Fruit fly (Drosophila melanogaster) whole organism, embryonic: Measurements from ENCODE around the gene Mul1.

ENCODE experiments used
- Atf-2 ChIP-seq: fragments of 200-800 bp; sonication (Bioruptor generic); optimal IDR thresholded peaks from 2 replicates; lab custom pipeline; 2016; ENCODE audit warnings: missing biosample characterization, missing genetic modification characterization
- Bgb ChIP-seq: fragments of 200-800 bp; sonication (Bioruptor generic); IDR thresholded peaks from 2 replicates; pipeline ENCODE4 v1.3.6; 2022; ENCODE audit warnings: missing biosample characterization, missing genetic modification characterization; ENCODE audit not compliant: partially characterized antibody
- CG1024 ChIP-seq: fragments of 200-800 bp; sonication (Bioruptor generic); IDR thresholded peaks from 2 replicates; pipeline ENCODE4 v1.3.6; 2022; ENCODE audit warnings: missing biosample characterization, missing genetic modification characterization
- CG10543 ChIP-seq: fragments of 200-800 bp; sonication (Bioruptor generic); optimal IDR thresholded peaks from 3 replicates; lab custom pipeline; 2017; ENCODE audit warnings: missing biosample characterization, mild to moderate bottlenecking, missing genetic modification characterization, moderate library complexity
- CG12104 ChIP-seq: fragments of 200-800 bp; sonication (Bioruptor generic); optimal IDR thresholded peaks from 3 replicates; lab custom pipeline; 2016; ENCODE audit warnings: missing biosample characterization, missing genetic modification characterization
- CG12391 ChIP-seq: fragments of 200-800 bp; sonication (Bioruptor generic); optimal IDR thresholded peaks from 3 replicates; lab custom pipeline; 2018; ENCODE audit warnings: missing biosample characterization, mild to moderate bottlenecking, missing genetic modification characterization, moderate library complexity
- CG13123 ChIP-seq: fragments of 200-800 bp; sonication (Bioruptor generic); optimal IDR thresholded peaks from 2 replicates; lab custom pipeline; 2016; ENCODE audit warnings: missing biosample characterization, missing genetic modification characterization
- CG13424 ChIP-seq: fragments of 200-800 bp; sonication (Bioruptor generic); optimal IDR thresholded peaks from 2 replicates; lab custom pipeline; 2019; ENCODE audit warnings: missing biosample characterization, mild to moderate bottlenecking, missing genetic modification characterization, moderate library complexity
- CG14441 ChIP-seq: fragments of 200-800 bp; sonication (Bioruptor generic); IDR thresholded peaks from 2 replicates; pipeline ENCODE4 v1.3.6; 2022; ENCODE audit warnings: missing biosample characterization, missing genetic modification characterization
- CG14710 ChIP-seq: fragments of 200-800 bp; sonication (Bioruptor generic); optimal IDR thresholded peaks from 3 replicates; lab custom pipeline; 2019; ENCODE audit warnings: missing biosample characterization, mild to moderate bottlenecking, missing genetic modification characterization, moderate library complexity
- CG1529 ChIP-seq: fragments of 200-800 bp; sonication (Bioruptor generic); optimal IDR thresholded peaks from 3 replicates; lab custom pipeline; 2018; ENCODE audit warnings: missing biosample characterization, missing genetic modification characterization
- CG1647 ChIP-seq: fragments of 200-800 bp; sonication (Bioruptor generic); optimal IDR thresholded peaks from 3 replicates; lab custom pipeline; 2016; ENCODE audit warnings: missing biosample characterization, missing genetic modification characterization
- CG18011 ChIP-seq: fragments of 200-800 bp; sonication (Bioruptor generic); optimal IDR thresholded peaks from 2 replicates; lab custom pipeline; 2017; ENCODE audit warnings: missing biosample characterization, missing genetic modification characterization, mild to moderate bottlenecking, moderate library complexity, missing genotype
- CG2199 ChIP-seq: fragments of 200-800 bp; sonication (Bioruptor generic); IDR thresholded peaks from 3 replicates; pipeline ENCODE4 v1.3.6; 2022; ENCODE audit warnings: missing biosample characterization, missing genetic modification characterization
- CG2889 ChIP-seq: fragments of 200-800 bp; sonication (Bioruptor generic); IDR thresholded peaks from 3 replicates; pipeline ENCODE4 v1.3.6; 2022; ENCODE audit warnings: missing biosample characterization, missing genetic modification characterization
- CG30403 ChIP-seq: fragments of 200-800 bp; sonication (Bioruptor generic); optimal IDR thresholded peaks from 3 replicates; lab custom pipeline; 2016; ENCODE audit warnings: missing biosample characterization, missing genetic modification characterization
- CG34376 ChIP-seq: fragments of 200-800 bp; sonication (Bioruptor generic); optimal IDR thresholded peaks from 2 replicates; lab custom pipeline; 2018; ENCODE audit warnings: missing biosample characterization, mild to moderate bottlenecking, missing genetic modification characterization
- CG5245 ChIP-seq: fragments of 200-800 bp; sonication (Bioruptor generic); optimal IDR thresholded peaks from 3 replicates; lab custom pipeline; 2016; ENCODE audit warnings: missing biosample characterization, missing genetic modification characterization
- CG8281 ChIP-seq: fragments of 200-800 bp; sonication (Bioruptor generic); optimal IDR thresholded peaks from 2 replicates; lab custom pipeline; 2018; ENCODE audit warnings: missing biosample characterization, mild to moderate bottlenecking, missing genetic modification characterization, moderate library complexity
- CrebB ChIP-seq: fragments of 200-800 bp; sonication (Bioruptor generic); optimal IDR thresholded peaks from 3 replicates; lab custom pipeline; 2018; ENCODE audit warnings: missing biosample characterization, mild to moderate bottlenecking, missing genetic modification characterization
- Dbx ChIP-seq: fragments of 200-800 bp; sonication (Bioruptor generic); IDR thresholded peaks from 3 replicates; pipeline ENCODE4 v1.3.6; 2022; ENCODE audit warnings: missing biosample characterization, missing genetic modification characterization
- Gsc ChIP-seq: fragments of 200-800 bp; sonication (Bioruptor generic); IDR thresholded peaks from 2 replicates; pipeline ENCODE4 v1.3.6; 2022; ENCODE audit warnings: missing biosample characterization, missing genetic modification characterization
- HLH3B ChIP-seq: fragments of 200-800 bp; sonication (Bioruptor generic); IDR thresholded peaks from 2 replicates; pipeline ENCODE4 v1.3.6; 2022; ENCODE audit warnings: missing biosample characterization, missing genetic modification characterization
- Hand ChIP-seq: fragments of 200-800 bp; sonication (Bioruptor generic); optimal IDR thresholded peaks from 2 replicates; lab custom pipeline; 2017; ENCODE audit warnings: mild to moderate bottlenecking, missing biosample characterization, missing genetic modification reagents, missing genetic modification characterization
- HmgZ ChIP-seq: fragments of 200-800 bp; sonication (Bioruptor generic); optimal IDR thresholded peaks from 2 replicates; lab custom pipeline; 2018; ENCODE audit warnings: missing biosample characterization, mild to moderate bottlenecking, missing genetic modification characterization
- Hsf ChIP-seq: fragments of 200-800 bp; sonication (Bioruptor generic); optimal IDR thresholded peaks from 3 replicates; lab custom pipeline; 2016; ENCODE audit warnings: missing biosample characterization, missing genetic modification characterization
- Meics ChIP-seq: fragments of 200-800 bp; sonication (Bioruptor generic); optimal IDR thresholded peaks from 2 replicates; lab custom pipeline; 2017; ENCODE audit warnings: missing biosample characterization, mild to moderate bottlenecking, missing genetic modification characterization
- Trl ChIP-seq, 3 experiments: fragments of >200 bp in 2 of 3; fragments of 200-800 bp in 1 of 3; sonication (Bioruptor generic) in 1 of 3; optimal IDR thresholded peaks; 2 replicates in 1 of 3; 3 replicates in 2 of 3; lab custom pipeline; 2016 to 2017; ENCODE audit warnings: missing biosample characterization in 1 of 3, missing genetic modification characterization in 1 of 3
- ac ChIP-seq: fragments of 200-800 bp; sonication (Bioruptor generic); optimal IDR thresholded peaks from 3 replicates; lab custom pipeline; 2017; ENCODE audit warnings: missing biosample characterization, mild to moderate bottlenecking, missing genetic modification characterization
- amos ChIP-seq: fragments of 200-800 bp; sonication (Bioruptor generic); IDR thresholded peaks from 2 replicates; pipeline ENCODE4 v1.3.6; 2022; ENCODE audit warnings: missing biosample characterization, missing genetic modification characterization; ENCODE audit not compliant: partially characterized antibody
- ara ChIP-seq: fragments of 200-800 bp; sonication (Bioruptor generic); IDR thresholded peaks from 2 replicates; pipeline ENCODE4 v1.3.6; 2022; ENCODE audit warnings: missing biosample characterization, missing genetic modification characterization
- chinmo ChIP-seq: fragments of 200-800 bp; sonication (Bioruptor generic); IDR thresholded peaks from 4 replicates; pipeline ENCODE4 v1.3.6; 2022; ENCODE audit warnings: missing biosample characterization, missing genetic modification characterization; ENCODE audit not compliant: partially characterized antibody
- da ChIP-seq: fragments of 200-800 bp; sonication (Bioruptor generic); optimal IDR thresholded peaks from 2 replicates; lab custom pipeline; 2016; ENCODE audit warnings: missing biosample characterization, missing genetic modification characterization
- dm ChIP-seq: fragments of 200-800 bp; sonication (Bioruptor generic); optimal IDR thresholded peaks from 3 replicates; lab custom pipeline; 2016; ENCODE audit warnings: missing biosample characterization, missing genetic modification characterization
- eyg ChIP-seq: fragments of 200-800 bp; sonication (Bioruptor generic); optimal IDR thresholded peaks from 3 replicates; lab custom pipeline; 2016; ENCODE audit warnings: missing biosample characterization, missing genetic modification characterization
- gcm ChIP-seq: fragments of 200-800 bp; sonication (Bioruptor generic); optimal IDR thresholded peaks from 2 replicates; lab custom pipeline; 2019; ENCODE audit warnings: missing biosample characterization, mild to moderate bottlenecking, missing genetic modification characterization, moderate library complexity
- her ChIP-seq: fragments of 200-800 bp; sonication (Bioruptor generic); optimal IDR thresholded peaks from 2 replicates; lab custom pipeline; 2016; ENCODE audit warnings: missing biosample characterization, missing genetic modification characterization
- lab ChIP-seq: fragments of 200-800 bp; sonication (Bioruptor generic); optimal IDR thresholded peaks from 3 replicates; lab custom pipeline; 2017; ENCODE audit warnings: missing biosample characterization, missing genetic modification characterization, mild to moderate bottlenecking, moderate library complexity, missing genetic modification reagents
- lbe ChIP-seq: fragments of 200-800 bp; sonication (Bioruptor generic); optimal IDR thresholded peaks from 2 replicates; lab custom pipeline; 2016; ENCODE audit warnings: missing biosample characterization, mild to moderate bottlenecking, missing genetic modification characterization
- lilli ChIP-seq: fragments of 200-800 bp; sonication (Bioruptor generic); optimal IDR thresholded peaks from 3 replicates; lab custom pipeline; 2016; ENCODE audit warnings: missing biosample characterization, missing genetic modification characterization
- mam ChIP-seq: fragments of 200-800 bp; sonication (Bioruptor generic); optimal IDR thresholded peaks from 3 replicates; lab custom pipeline; 2016; ENCODE audit warnings: missing biosample characterization, missing genetic modification characterization
- nerfin-2 ChIP-seq: fragments of 200-800 bp; sonication (Bioruptor generic); IDR thresholded peaks from 2 replicates; pipeline ENCODE4 v1.3.6; 2022; ENCODE audit warnings: missing biosample characterization, missing genetic modification characterization; ENCODE audit not compliant: partially characterized antibody
- pros ChIP-seq: fragments of 200-800 bp; sonication (Bioruptor generic); optimal IDR thresholded peaks from 3 replicates; lab custom pipeline; 2019; ENCODE audit warnings: missing biosample characterization, mild to moderate bottlenecking, missing genetic modification characterization, moderate library complexity
- pzg ChIP-seq: fragments of 200-800 bp; sonication (Bioruptor generic); optimal IDR thresholded peaks from 3 replicates; lab custom pipeline; 2018; ENCODE audit warnings: missing biosample characterization, mild to moderate bottlenecking, missing genetic modification characterization, moderate library complexity
- seq ChIP-seq: fragments of 200-800 bp; sonication (Bioruptor generic); IDR thresholded peaks from 2 replicates; pipeline ENCODE4 v1.3.6; 2022; ENCODE audit warnings: missing biosample characterization, missing genetic modification characterization
- stwl ChIP-seq: fragments of 200-800 bp; sonication (Bioruptor generic); optimal IDR thresholded peaks from 3 replicates; lab custom pipeline; 2018; ENCODE audit warnings: missing biosample characterization, mild to moderate bottlenecking, missing genetic modification characterization, moderate library complexity
- trem ChIP-seq: fragments of 200-800 bp; optimal IDR thresholded peaks from 3 replicates; lab custom pipeline; 2019; ENCODE audit warnings: missing biosample characterization, mild to moderate bottlenecking, missing genetic modification characterization, moderate library complexity
- ttk ChIP-seq: fragments of 200-800 bp; sonication (Bioruptor generic); IDR thresholded peaks from 2 replicates; pipeline ENCODE4 v2.1.2; 2022; ENCODE audit warnings: missing biosample characterization, missing genetic modification characterization
- zen ChIP-seq: fragments of 200-800 bp; sonication (Bioruptor generic); optimal IDR thresholded peaks from 3 replicates; lab custom pipeline; 2018; ENCODE audit warnings: missing biosample characterization, mild to moderate bottlenecking, missing genetic modification characterization, moderate library complexity
- zfh1 ChIP-seq: fragments of 200-800 bp; sonication (Bioruptor generic); IDR thresholded peaks from 3 replicates; pipeline ENCODE4 v1.3.6; 2022; ENCODE audit warnings: missing biosample characterization, missing genetic modification characterization

Gene Mul1

dm6 chr3L:4016754-4017153 lies 4.5 kb upstream of the Mul1 start (continued):
- peak; percentile 63 for TF ChIP-seq CG13424
- TF ChIP-seq eyg (GFP tag; lab: Kevin White, UChicago), result no peak
- peak; percentile 28; the same call in 1 of the 3 replicates for TF ChIP-seq CG2199 (GFP tag; lab: Robert Waterston, UW)
- TF ChIP-seq Bgb (GFP tag; lab: Robert Waterston, UW), result no peak
- TF ChIP-seq pzg, result no peak
- TF ChIP-seq CG30403, result peak; percentile 59
- TF ChIP-seq HLH3B (GFP tag; lab: Robert Waterston, UW), result peak; percentile 67
- TF ChIP-seq CG8281, result no peak
- TF ChIP-seq ac (GFP tag; lab: Kevin White, UChicago), result peak; percentile 52
- peak; percentile 10 for TF ChIP-seq dm (GFP tag; lab: Kevin White, UChicago)
- no peak for TF ChIP-seq CG10543
- TF ChIP-seq stwl, result peak; percentile 15
- TF ChIP-seq CG1647 (GFP tag; lab: Kevin White, UChicago), result no peak
- no peak for TF ChIP-seq CG12104 (GFP tag; lab: Kevin White, UChicago)
- no peak for TF ChIP-seq Meics (GFP tag; lab: Kevin White, UChicago)
- TF ChIP-seq trem, result peak; percentile 60
- TF ChIP-seq chinmo (GFP tag; lab: Robert Waterston, UW), result no peak
- TF ChIP-seq CG13123 (GFP tag; lab: Kevin White, UChicago), result no peak
- TF ChIP-seq Atf-2, result peak; percentile 32
- no peak for TF ChIP-seq HmgZ (tag; lab: Kevin White, UChicago)
- peak; percentile 70 for TF ChIP-seq CG14710 (tag; lab: Kevin White, UChicago)
- 0 out of 3 replicates have a peak, but pooled peaks have one; percentile 34 for TF ChIP-seq CG2889 (GFP tag; lab: Robert Waterston, UW)
- no peak for TF ChIP-seq nerfin-2 (GFP tag; lab: Robert Waterston, UW)
- peak; percentile 12 for TF ChIP-seq gcm (GFP tag; lab: Kevin White, UChicago)
- TF ChIP-seq pros (GFP tag; lab: Kevin White, UChicago), result no peak
- TF ChIP-seq Hand (GFP tag; lab: Kevin White, UChicago), result no peak
- TF ChIP-seq mam (GFP tag; lab: Kevin White, UChicago), result peak; percentile 39
- TF ChIP-seq seq (GFP tag; lab: Robert Waterston, UW), result no peak
- TF ChIP-seq ara, result peak; percentile 90
- peak; percentile 60; the same call in 1 of the 2 replicates for TF ChIP-seq CG14441 (GFP tag; lab: Robert Waterston, UW)
- no peak for TF ChIP-seq CG34376 (GFP tag; lab: Kevin White, UChicago)
- peak; percentile 58 for TF ChIP-seq ttk
- TF ChIP-seq Trl (optimal IDR thresholded peaks at IDR 0.05; lab: Kevin White, UChicago), result no peak
- TF ChIP-seq Trl (GFP tag; optimal IDR thresholded peaks at IDR 0.05; lab: Kevin White, UChicago), result peak; percentile 60
- peak; percentile 12 for TF ChIP-seq her (GFP tag; lab: Kevin White, UChicago)
- TF ChIP-seq amos (GFP tag; lab: Robert Waterston, UW), result no peak
- no peak for TF ChIP-seq CG18011
- peak; percentile 69 for TF ChIP-seq CG5245
- peak; percentile 51 for TF ChIP-seq lilli (GFP tag; lab: Kevin White, UChicago)
- peak; percentile 29 for TF ChIP-seq lab (GFP tag; lab: Kevin White, UChicago)
- TF ChIP-seq zen (tag; lab: Kevin White, UChicago), result peak; percentile 85
- TF ChIP-seq CG12391, result peak; percentile 61
- peak; percentile 12 for TF ChIP-seq da (GFP tag; lab: Kevin White, UChicago)
- TF ChIP-seq Hsf (GFP tag; lab: Kevin White, UChicago), result peak; percentile 67
- TF ChIP-seq CG1024 (GFP tag; lab: Robert Waterston, UW), result 0 out of 2 replicates have a peak, but pooled peaks have one; percentile 46
- TF ChIP-seq CG1529 (GFP tag; lab: Kevin White, UChicago), result peak; percentile 57
- TF ChIP-seq CrebB, result no peak
- peak; percentile 90 for TF ChIP-seq zfh1 (GFP tag; lab: Robert Waterston, UW)
- TF ChIP-seq Dbx, result no peak
- TF ChIP-seq Gsc (GFP tag; lab: Robert Waterston, UW), result peak; percentile 61; the same call in 1 of the 2 replicates
- no peak for TF ChIP-seq lbe (GFP tag; lab: Kevin White, UChicago)
